Worm (Caenorhabditis elegans) whole organism, young adult: ENCODE results near the gene fbxc-48.

Experiments
- C06A6.2 ChIP-seq: fragments of 200-800 bp; sonication (Bioruptor generic); conservative IDR thresholded peaks from 2 replicates; pipeline ENCODE4 v1.3.6; 2022; ENCODE audit warnings: missing genetic modification characterization, missing compliant biosample characterization
- D2030.7 ChIP-seq: fragments of 200-800 bp; sonication (Bioruptor generic); IDR thresholded peaks from 2 replicates; pipeline ENCODE4 v1.3.6; 2022; ENCODE audit warnings: missing genetic modification reagents, missing genetic modification characterization, missing compliant biosample characterization
- F52B5.7 ChIP-seq: sonication (generic microtip); optimal IDR thresholded peaks from 2 replicates; lab custom pipeline; 2016; ENCODE audit warnings: mild to moderate bottlenecking, missing genetic modification characterization, missing compliant biosample characterization
- F57C9.4 ChIP-seq: sonication (generic microtip); optimal IDR thresholded peaks from 2 replicates; lab custom pipeline; 2017; ENCODE audit warnings: mild to moderate bottlenecking, missing genetic modification characterization, missing compliant biosample characterization
- T26A5.8 ChIP-seq: sonication (generic microtip); optimal IDR thresholded peaks from 2 replicates; lab custom pipeline; 2016; ENCODE audit warnings: missing genetic modification characterization, missing compliant biosample characterization
- Y53G8AR.9 ChIP-seq: fragments of 200-800 bp; sonication (Bioruptor generic); conservative IDR thresholded peaks from 2 replicates; pipeline ENCODE4 v1.3.6; 2022; ENCODE audit warnings: missing genetic modification reagents, missing genetic modification characterization, missing compliant biosample characterization
- Y67H2A.10 ChIP-seq: fragments of 200-800 bp; sonication (Bioruptor generic); conservative IDR thresholded peaks from 2 replicates; pipeline ENCODE4 v1.3.6; 2022; ENCODE audit warnings: missing genetic modification reagents, missing genetic modification characterization, missing compliant biosample characterization
- Y79H2A.3 ChIP-seq: fragments of 200-800 bp; sonication (Bioruptor generic); conservative IDR thresholded peaks from 2 replicates; pipeline ENCODE4 v1.3.6; 2022; ENCODE audit warnings: missing genetic modification reagents, missing genetic modification characterization, missing compliant biosample characterization
- aptf-2 ChIP-seq: fragments of 200-800 bp; sonication (Bioruptor generic); conservative IDR thresholded peaks from 2 replicates; pipeline ENCODE4 v1.3.6; 2022; ENCODE audit warnings: missing genetic modification reagents, missing genetic modification characterization, missing compliant biosample characterization
- aptf-3 ChIP-seq: fragments of 200-800 bp; sonication (Bioruptor generic); IDR thresholded peaks from 2 replicates; pipeline ENCODE4 v1.3.6; 2022; ENCODE audit warnings: missing genetic modification characterization, missing compliant biosample characterization
- attf-5 ChIP-seq: fragments of 200-800 bp; sonication (Bioruptor generic); optimal IDR thresholded peaks from 2 replicates; lab custom pipeline; 2018; ENCODE audit warnings: mild to moderate bottlenecking, missing genetic modification characterization, missing compliant biosample characterization
- cebp-1 ChIP-seq, 2 experiments: fragments of 200-800 bp in 1 of 2; sonication (Bioruptor generic) in 1 of 2; sonication (generic microtip) in 1 of 2; IDR thresholded peaks in 1 of 2; optimal IDR thresholded peaks in 1 of 2; 2 replicates each; pipeline versions ENCODE4 v1.3.6 to Lab custom; 2017 to 2022; ENCODE audit warnings: missing compliant biosample characterization in 2 of 2, missing genetic modification characterization in 2 of 2, mild to moderate bottlenecking in 1 of 2, missing genetic modification reagents in 1 of 2, moderate library complexity in 1 of 2
- cebp-2 ChIP-seq: fragments of 200-800 bp; sonication (Bioruptor generic); IDR thresholded peaks from 2 replicates; pipeline ENCODE4 v1.3.6; 2022; ENCODE audit warnings: missing genetic modification characterization, missing compliant biosample characterization
- ceh-27 ChIP-seq: fragments of 200-800 bp; sonication (Bioruptor generic); optimal IDR thresholded peaks from 2 replicates; lab custom pipeline; 2018; ENCODE audit warnings: mild to moderate bottlenecking, missing genetic modification characterization, moderate library complexity, missing compliant biosample characterization
- ceh-40 ChIP-seq: fragments of 200-800 bp; sonication (Bioruptor generic); IDR thresholded peaks from 2 replicates; pipeline ENCODE4 v1.3.6; 2022; ENCODE audit warnings: missing genetic modification characterization, missing compliant biosample characterization
- ceh-58 ChIP-seq: fragments of 200-800 bp; sonication (Bioruptor generic); IDR thresholded peaks from 2 replicates; pipeline ENCODE4 v1.3.6; 2022; ENCODE audit warnings: missing genetic modification characterization, missing compliant biosample characterization
- ceh-79 ChIP-seq: sonication (generic microtip); optimal IDR thresholded peaks from 2 replicates; lab custom pipeline; 2017; ENCODE audit warnings: mild to moderate bottlenecking, missing genetic modification characterization, missing compliant biosample characterization
- ceh-91 ChIP-seq: fragments of 200-800 bp; sonication (Bioruptor generic); IDR thresholded peaks from 2 replicates; pipeline ENCODE4 v1.3.6; 2022; ENCODE audit warnings: missing genetic modification reagents, missing genetic modification characterization, missing compliant biosample characterization
- egl-44 ChIP-seq: fragments of 200-800 bp; sonication (Bioruptor generic); IDR thresholded peaks from 2 replicates; pipeline ENCODE4 v1.3.6; 2022; ENCODE audit warnings: missing genetic modification reagents, missing genetic modification characterization, missing compliant biosample characterization
- hlh-12 ChIP-seq: sonication (generic microtip); optimal IDR thresholded peaks from 2 replicates; lab custom pipeline; 2016; ENCODE audit warnings: missing genetic modification characterization, missing compliant biosample characterization
- hlh-26 ChIP-seq: fragments of 200-800 bp; sonication (Bioruptor generic); conservative IDR thresholded peaks from 2 replicates; pipeline ENCODE4 v1.3.6; 2022; ENCODE audit warnings: missing genetic modification reagents, missing genetic modification characterization, missing compliant biosample characterization
- hrde-1 ChIP-seq: sonication (generic microtip); optimal IDR thresholded peaks from 2 replicates; lab custom pipeline; 2016; ENCODE audit warnings: missing genetic modification characterization, mild to moderate bottlenecking, missing compliant biosample characterization, moderate library complexity, missing genotype, missing genetic modification reagents, borderline replicate concordance
- let-526 ChIP-seq: fragments of 200-800 bp; sonication (Bioruptor generic); IDR thresholded peaks from 2 replicates; pipeline ENCODE4 v1.3.6; 2022; ENCODE audit warnings: missing genetic modification reagents, missing genetic modification characterization, missing compliant biosample characterization
- lin-35 ChIP-seq, 3 experiments: fragments of 150-350 bp in 2 of 3; sonication (generic microtip) in 1 of 3; optimal IDR thresholded peaks; 2 replicates each; lab custom pipeline; 2014 to 2018; ENCODE audit warnings: missing biosample characterization in 3 of 3, missing genetic modification characterization in 3 of 3, missing genetic modification reagents in 3 of 3
- lsl-1 ChIP-seq: fragments of 200-800 bp; sonication (Bioruptor generic); optimal IDR thresholded peaks from 2 replicates; lab custom pipeline; 2018; ENCODE audit warnings: mild to moderate bottlenecking, missing genetic modification characterization, moderate library complexity, missing compliant biosample characterization
- lsy-27 ChIP-seq: sonication (generic microtip); optimal IDR thresholded peaks from 2 replicates; lab custom pipeline; 2017; ENCODE audit warnings: missing genetic modification characterization, mild to moderate bottlenecking, missing compliant biosample characterization, antibody characterized with exemption, missing genotype, borderline replicate concordance; ENCODE audit not compliant: insufficient read depth
- madf-3 ChIP-seq: fragments of 200-800 bp; sonication (Bioruptor generic); IDR thresholded peaks from 2 replicates; pipeline ENCODE4 v1.3.6; 2022; ENCODE audit warnings: missing genetic modification reagents, missing genetic modification characterization, missing compliant biosample characterization
- madf-6 ChIP-seq: fragments of 200-800 bp; sonication (Bioruptor generic); IDR thresholded peaks from 2 replicates; pipeline ENCODE4 v1.3.6; 2022; ENCODE audit warnings: missing genetic modification reagents, missing genetic modification characterization, missing compliant biosample characterization
- madf-8 ChIP-seq: fragments of 200-800 bp; sonication (Bioruptor generic); conservative IDR thresholded peaks from 2 replicates; pipeline ENCODE4 v1.3.6; 2022; ENCODE audit warnings: missing genetic modification reagents, missing genetic modification characterization, missing compliant biosample characterization
- mxl-1 ChIP-seq: sonication (generic microtip); optimal IDR thresholded peaks from 2 replicates; lab custom pipeline; 2016; ENCODE audit warnings: missing genetic modification characterization, missing compliant biosample characterization
- nfya-1 ChIP-seq: sonication (generic microtip); optimal IDR thresholded peaks from 2 replicates; lab custom pipeline; 2017; ENCODE audit warnings: antibody characterized with exemption, missing compliant biosample characterization, missing genetic modification characterization, borderline replicate concordance; ENCODE audit not compliant: insufficient read depth
- nhr-179 ChIP-seq: sonication (generic microtip); optimal IDR thresholded peaks from 2 replicates; lab custom pipeline; 2016; ENCODE audit warnings: mild to moderate bottlenecking, missing genetic modification characterization, missing compliant biosample characterization
- pha-4 ChIP-seq: fragments of 150-350 bp; sonication (generic microtip); optimal IDR thresholded peaks from 2 replicates; lab custom pipeline; 2014; ENCODE audit warnings: missing biosample characterization, missing genetic modification reagents, missing genetic modification characterization
- rpc-1 ChIP-seq, 2 experiments: fragments of 150-350 bp in 1 of 2; sonication (generic microtip) in 1 of 2; optimal IDR thresholded peaks; 2 replicates each; lab custom pipeline; 2014 to 2018; ENCODE audit warnings: missing biosample characterization in 1 of 2, missing genetic modification characterization in 1 of 2, missing genetic modification reagents in 1 of 2, missing genotype in 1 of 2
- sdz-38 ChIP-seq: sonication (generic microtip); optimal IDR thresholded peaks from 2 replicates; lab custom pipeline; 2016; ENCODE audit warnings: missing genotype, missing genetic modification characterization, missing compliant biosample characterization
- sea-2 ChIP-seq: fragments of 200-800 bp; sonication (Bioruptor generic); IDR thresholded peaks from 2 replicates; pipeline ENCODE4 v1.3.6; 2022; ENCODE audit warnings: missing genetic modification characterization, missing compliant biosample characterization
- snpc-4 ChIP-seq, 5 experiments: fragments of 150-350 bp in 1 of 5; sonication (generic microtip) in 4 of 5; optimal IDR thresholded peaks; 2 replicates each; lab custom pipeline; 2014 to 2018; ENCODE audit warnings: missing genetic modification characterization in 5 of 5, missing biosample characterization in 3 of 5, antibody characterized with exemption in 2 of 5, mild to moderate bottlenecking in 2 of 5, missing compliant biosample characterization in 2 of 5, missing genotype in 2 of 5, moderate library complexity in 2 of 5, missing genetic modification reagents in 1 of 5
- somi-1 ChIP-seq: fragments of 200-800 bp; sonication (Bioruptor generic); optimal IDR thresholded peaks from 2 replicates; lab custom pipeline; 2018; ENCODE audit warnings: mild to moderate bottlenecking, missing genetic modification characterization, missing compliant biosample characterization
- tbp1 ChIP-seq: fragments of 200-800 bp; sonication (Bioruptor generic); optimal IDR thresholded peaks from 2 replicates; lab custom pipeline; 2018; ENCODE audit warnings: mild to moderate bottlenecking, missing genetic modification characterization, missing compliant biosample characterization
- ztf-22 ChIP-seq: fragments of 200-800 bp; sonication (Bioruptor generic); optimal IDR thresholded peaks from 2 replicates; lab custom pipeline; 2018; ENCODE audit warnings: mild to moderate bottlenecking, missing genetic modification characterization, moderate library complexity, missing compliant biosample characterization

fbxc-48 gene

ce11 chrII:786938-787337, 46.2 kb upstream of the fbxc-48 start, which contains the start of gene F46F5.16:
Gene F46F5.16, plus strand, starts transcription at chrII:787238.
- no peak for TF ChIP-seq sdz-38 (tag; lab: Kevin White, UChicago)
- no peak for TF ChIP-seq Y67H2A.10 (GFP tag; lab: Robert Waterston, UW)
- no peak for TF ChIP-seq ceh-79
- no peak for TF ChIP-seq F57C9.4 (tag; lab: Kevin White, UChicago)
- TF ChIP-seq tbp1 (GFP tag; lab: Kevin White, UChicago), result no peak
- TF ChIP-seq madf-3 (GFP tag; lab: Robert Waterston, UW), result no peak
- TF ChIP-seq madf-6, result no peak
- no peak for TF ChIP-seq nhr-179 (tag; lab: Kevin White, UChicago)

DNA sequence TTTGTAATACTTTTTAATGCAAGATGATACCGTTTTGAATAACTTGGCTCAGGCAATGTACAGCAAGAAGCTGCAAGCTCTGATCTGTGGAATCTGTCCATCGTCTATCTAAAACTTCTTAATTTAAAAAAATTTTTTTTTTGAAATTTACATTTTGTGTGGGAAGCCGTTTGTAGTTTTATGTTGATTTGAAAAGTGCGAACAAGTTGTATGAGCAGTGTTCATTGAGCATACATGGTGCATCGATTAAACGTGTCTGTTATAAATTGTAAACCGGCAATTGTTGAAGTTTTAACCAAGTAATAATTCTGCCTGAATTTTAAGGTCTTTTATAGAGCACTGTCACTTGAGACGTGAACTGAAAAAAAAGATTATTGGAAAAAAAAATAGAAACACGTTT, 42.8 kb upstream of the fbxc-48 start, which contains the start of gene Y39F10A.6:
Gene Y39F10A.6 (minus strand): TSS at position 101 of the 400 bp plus-strand sequence.
- no peak for TF ChIP-seq ztf-22
- no peak for TF ChIP-seq mxl-1 (tag; lab: Kevin White, UChicago)
- TF ChIP-seq attf-5 (GFP tag; lab: Kevin White, UChicago), result no peak
- TF ChIP-seq nhr-179 (tag; lab: Kevin White, UChicago), result no peak
- no peak for TF ChIP-seq pha-4
- TF ChIP-seq lsy-27 (tag; lab: Kevin White, UChicago), result no peak
- no peak for TF ChIP-seq ceh-58
- no peak for TF ChIP-seq snpc-4 (GFP tag; optimal IDR thresholded peaks at IDR 0.05; lab: Kevin White, UChicago)
- TF ChIP-seq snpc-4 (tag; optimal IDR thresholded peaks at IDR 0.05; lab: Kevin White, UChicago), result no peak
- no peak for TF ChIP-seq egl-44 (GFP tag; lab: Robert Waterston, UW)
- TF ChIP-seq aptf-3 (GFP tag; lab: Robert Waterston, UW), result no peak
- no peak for TF ChIP-seq lin-35 (GFP tag; optimal IDR thresholded peaks at IDR 0.05; lab: Kevin White, UChicago)
- TF ChIP-seq ceh-40 (GFP tag; lab: Robert Waterston, UW), result no peak
- TF ChIP-seq hrde-1, result no peak
- TF ChIP-seq let-526 (GFP tag; lab: Robert Waterston, UW), result no peak
- no peak for TF ChIP-seq cebp-2
- no peak for TF ChIP-seq sea-2 (GFP tag; lab: Robert Waterston, UW)
- no peak for TF ChIP-seq cebp-1 (GFP tag; IDR thresholded peaks at IDR 0.05; lab: Robert Waterston, UW)
- TF ChIP-seq cebp-1 (tag; optimal IDR thresholded peaks at IDR 0.05; lab: Kevin White, UChicago), result no peak
- TF ChIP-seq ceh-27, result no peak
- no peak for TF ChIP-seq T26A5.8 (tag; lab: Kevin White, UChicago)

DNA sequence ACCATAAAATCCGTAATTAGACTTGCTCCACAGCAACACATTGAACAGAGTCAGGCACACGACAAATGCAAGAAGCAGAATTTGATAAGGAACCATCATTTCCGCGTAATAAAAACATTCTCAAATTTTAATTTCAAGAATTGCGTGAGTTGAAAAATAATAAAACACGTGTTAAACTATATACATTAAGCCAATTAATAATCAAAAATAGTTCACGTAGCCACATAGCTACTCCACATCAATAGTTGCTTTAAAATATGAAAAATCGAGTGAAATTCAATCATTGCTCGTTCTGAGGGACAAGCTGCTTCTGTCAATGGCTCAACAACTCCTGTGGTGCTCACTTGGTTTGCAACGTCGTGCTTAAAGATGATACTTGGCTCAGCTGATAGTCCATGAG, 42.2 kb upstream of the fbxc-48 start, which contains the start of gene Y39F10A.3:
Gene Y39F10A.3 (minus strand): TSS at position 101 of the 400 bp plus-strand sequence.
- TF ChIP-seq snpc-4 (GFP tag; optimal IDR thresholded peaks at IDR 0.05; lab: Kevin White, UChicago), result no peak
- TF ChIP-seq snpc-4 (tag; optimal IDR thresholded peaks at IDR 0.05; lab: Kevin White, UChicago), result no peak
- TF ChIP-seq ceh-91 (GFP tag; lab: Robert Waterston, UW), result no peak
- TF ChIP-seq C06A6.2 (GFP tag; lab: Robert Waterston, UW), result no peak
- TF ChIP-seq rpc-1 (optimal IDR thresholded peaks at IDR 0.05; lab: Kevin White, UChicago), result no peak
- TF ChIP-seq rpc-1 (tag; optimal IDR thresholded peaks at IDR 0.05; lab: Kevin White, UChicago), result no peak
- no peak for TF ChIP-seq somi-1
- no peak for TF ChIP-seq hlh-12 (tag; lab: Kevin White, UChicago)
- TF ChIP-seq hlh-26, result no peak
- no peak for TF ChIP-seq D2030.7 (GFP tag; lab: Robert Waterston, UW)
- TF ChIP-seq aptf-2, result no peak
- no peak for TF ChIP-seq T26A5.8 (tag; lab: Kevin White, UChicago)
- TF ChIP-seq Y79H2A.3 (GFP tag; lab: Robert Waterston, UW), result no peak
- no peak for TF ChIP-seq Y53G8AR.9
- no peak for TF ChIP-seq lin-35 (GFP tag; optimal IDR thresholded peaks at IDR 0.05; lab: Kevin White, UChicago)
- TF ChIP-seq lsl-1 (GFP tag; lab: Kevin White, UChicago), result no peak
- TF ChIP-seq madf-8 (GFP tag; lab: Robert Waterston, UW), result no peak
- no peak for TF ChIP-seq F52B5.7 (tag; lab: Kevin White, UChicago)
- no peak for TF ChIP-seq nfya-1
- TF ChIP-seq, all 124 proteins: peak for 0
